Worm (Caenorhabditis elegans) whole organism, mixed stage, embryonic: ENCODE results near the gene scav-3.

Experiments used
- M03D4.4 ChIP-seq: sonication (generic microtip); optimal IDR thresholded peaks from 2 replicates; lab custom pipeline; 2017; ENCODE audit warnings: mild to moderate bottlenecking, missing genetic modification characterization, missing compliant biosample characterization
- bed-3 ChIP-seq: fragments of 200-800 bp; sonication (Bioruptor generic); optimal IDR thresholded peaks from 3 replicates; lab custom pipeline; 2018; ENCODE audit warnings: mild to moderate bottlenecking, missing genetic modification characterization, moderate library complexity, missing compliant biosample characterization
- blmp-1 ChIP-seq: fragments of 150-350 bp; optimal IDR thresholded peaks from 2 replicates; lab custom pipeline; 2014; ENCODE audit warnings: missing biosample characterization, missing genetic modification characterization
- ceh-39 ChIP-seq: fragments of 150-350 bp; optimal IDR thresholded peaks from 2 replicates; lab custom pipeline; 2014; ENCODE audit warnings: missing biosample characterization, missing genetic modification characterization
- ceh-43 ChIP-seq: fragments of 200-800 bp; sonication (Bioruptor generic); optimal IDR thresholded peaks from 2 replicates; lab custom pipeline; 2018; ENCODE audit warnings: mild to moderate bottlenecking, missing genetic modification characterization, moderate library complexity, missing compliant biosample characterization
- ceh-83 ChIP-seq: fragments of 200-800 bp; sonication (Bioruptor generic); optimal IDR thresholded peaks from 2 replicates; lab custom pipeline; 2018; ENCODE audit warnings: mild to moderate bottlenecking, missing genetic modification characterization, missing compliant biosample characterization
- ces-1 ChIP-seq: fragments of 150-350 bp; optimal IDR thresholded peaks from 2 replicates; lab custom pipeline; 2014; ENCODE audit warnings: missing biosample characterization, missing genetic modification reagents, missing genetic modification characterization
- cnd-1 ChIP-seq: fragments of 200-800 bp; sonication (Bioruptor generic); optimal IDR thresholded peaks from 2 replicates; lab custom pipeline; 2018; ENCODE audit warnings: mild to moderate bottlenecking, missing genetic modification characterization, missing compliant biosample characterization
- drap-1 ChIP-seq: fragments of 200-800 bp; sonication (Bioruptor generic); optimal IDR thresholded peaks from 3 replicates; lab custom pipeline; 2018; ENCODE audit warnings: mild to moderate bottlenecking, missing genetic modification characterization, missing compliant biosample characterization
- elt-1 ChIP-seq: sonication (generic microtip); optimal IDR thresholded peaks from 2 replicates; lab custom pipeline; 2017; ENCODE audit warnings: missing genetic modification characterization, mild to moderate bottlenecking, missing compliant biosample characterization, antibody characterized with exemption, moderate library complexity, borderline replicate concordance; ENCODE audit not compliant: insufficient read depth
- elt-3 ChIP-seq: fragments of 150-350 bp; optimal IDR thresholded peaks from 2 replicates; lab custom pipeline; 2014; ENCODE audit warnings: missing biosample characterization, missing genetic modification characterization
- flh-1 ChIP-seq: fragments of 200-800 bp; sonication (Bioruptor generic); optimal IDR thresholded peaks from 2 replicates; lab custom pipeline; 2018; ENCODE audit warnings: mild to moderate bottlenecking, missing genetic modification characterization, moderate library complexity, missing compliant biosample characterization
- hlh-1 ChIP-seq: fragments of 150-350 bp; optimal IDR thresholded peaks from 2 replicates; lab custom pipeline; 2014; ENCODE audit warnings: missing biosample characterization, missing genetic modification reagents, missing genetic modification characterization
- lin-13 ChIP-seq: fragments of 150-350 bp; optimal IDR thresholded peaks from 2 replicates; lab custom pipeline; 2014; ENCODE audit warnings: missing biosample characterization, missing genetic modification characterization
- lin-32 ChIP-seq: fragments of 200-800 bp; sonication (Bioruptor generic); optimal IDR thresholded peaks from 2 replicates; lab custom pipeline; 2018; ENCODE audit warnings: mild to moderate bottlenecking, missing genetic modification characterization, missing compliant biosample characterization
- lsy-2 ChIP-seq: fragments of 150-350 bp; optimal IDR thresholded peaks from 2 replicates; lab custom pipeline; 2014; ENCODE audit warnings: missing biosample characterization, missing genetic modification characterization
- mab-5 ChIP-seq: fragments of 150-350 bp; optimal IDR thresholded peaks from 2 replicates; lab custom pipeline; 2014; ENCODE audit warnings: missing biosample characterization, missing genetic modification characterization
- mep-1 ChIP-seq: fragments of 150-350 bp; optimal IDR thresholded peaks from 2 replicates; lab custom pipeline; 2017; ENCODE audit warnings: missing biosample characterization, missing genetic modification reagents, missing genetic modification characterization, inconsistent platforms
- mls-2 ChIP-seq: sonication (generic microtip); optimal IDR thresholded peaks from 2 replicates; lab custom pipeline; 2016; ENCODE audit warnings: mild to moderate bottlenecking, missing genetic modification characterization, moderate library complexity, missing compliant biosample characterization
- nhr-12 ChIP-seq: fragments of 150-350 bp; optimal IDR thresholded peaks from 2 replicates; lab custom pipeline; 2014; ENCODE audit warnings: missing biosample characterization, missing genetic modification characterization
- nhr-2 ChIP-seq: fragments of 150-350 bp; optimal IDR thresholded peaks from 2 replicates; lab custom pipeline; 2014; ENCODE audit warnings: missing biosample characterization, missing genetic modification characterization
- nhr-237 ChIP-seq: fragments of 150-350 bp; optimal IDR thresholded peaks from 2 replicates; lab custom pipeline; 2014; ENCODE audit warnings: missing biosample characterization, missing genetic modification characterization
- nhr-76 ChIP-seq: sonication (generic microtip); optimal IDR thresholded peaks from 2 replicates; lab custom pipeline; 2017; ENCODE audit warnings: missing biosample characterization, missing genetic modification characterization
- pha-4 ChIP-seq: fragments of 150-350 bp; optimal IDR thresholded peaks from 2 replicates; lab custom pipeline; 2018; ENCODE audit warnings: missing biosample characterization, missing genetic modification reagents, missing genetic modification characterization
- sptf-1 ChIP-seq: sonication (generic microtip); optimal IDR thresholded peaks from 2 replicates; lab custom pipeline; 2017; ENCODE audit warnings: mild to moderate bottlenecking, missing genetic modification characterization, moderate library complexity, missing compliant biosample characterization
- tbx-8 ChIP-seq: fragments of 200-800 bp; sonication (Bioruptor generic); optimal IDR thresholded peaks from 2 replicates; lab custom pipeline; 2018; ENCODE audit warnings: mild to moderate bottlenecking, missing genetic modification characterization, moderate library complexity, missing compliant biosample characterization
- unc-120 ChIP-seq: sonication (generic microtip); optimal IDR thresholded peaks from 2 replicates; lab custom pipeline; 2017; ENCODE audit warnings: missing genetic modification characterization, missing compliant biosample characterization; ENCODE audit not compliant: poor library complexity, severe bottlenecking
- unc-39 ChIP-seq: fragments of 150-350 bp; optimal IDR thresholded peaks from 2 replicates; lab custom pipeline; 2014; ENCODE audit warnings: missing biosample characterization, missing genetic modification characterization
- unc-62 ChIP-seq: fragments of 150-350 bp; optimal IDR thresholded peaks from 2 replicates; lab custom pipeline; 2014; ENCODE audit warnings: missing biosample characterization, missing genetic modification reagents, missing genetic modification characterization
- zip-8 ChIP-seq: fragments of 150-350 bp; optimal IDR thresholded peaks from 2 replicates; lab custom pipeline; 2014; ENCODE audit warnings: missing biosample characterization, missing genetic modification characterization
- ztf-11 ChIP-seq: fragments of 150-350 bp; optimal IDR thresholded peaks from 2 replicates; lab custom pipeline; 2014; ENCODE audit warnings: missing biosample characterization, missing genetic modification characterization

Gene scav-3

DNA sequence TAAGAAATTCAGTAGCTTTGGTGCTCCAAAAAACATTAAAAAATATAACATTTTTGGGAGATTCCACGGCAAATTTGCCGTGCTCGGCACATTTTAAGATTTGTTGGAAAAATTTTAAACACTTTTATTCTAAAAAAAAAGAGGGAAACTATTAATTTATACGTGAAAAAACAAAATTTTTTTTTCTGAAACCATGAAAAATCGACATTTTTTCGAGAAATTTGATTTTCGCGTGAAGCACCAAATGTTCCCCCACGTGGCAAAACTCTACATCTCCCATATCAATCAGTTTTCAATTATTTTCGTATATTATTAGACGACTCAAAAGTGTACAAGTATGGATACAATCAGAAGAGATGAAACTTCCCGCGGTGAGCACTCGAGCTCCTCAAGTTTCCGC lies 20.4 kb downstream of the scav-3 start, which contains the start of gene fbxa-218:
TSS of gene fbxa-218 (plus strand) at position 301 of the 400 bp plus-strand sequence.
- TF ChIP-seq cnd-1 = no peak
- TF ChIP-seq nhr-237 (tag; lab: Kevin White, UChicago) = no peak
- TF ChIP-seq unc-39 = no peak
- TF ChIP-seq unc-120 (tag; lab: Kevin White, UChicago) = no peak
- no peak for TF ChIP-seq blmp-1 (tag; lab: Kevin White, UChicago)
- TF ChIP-seq lin-32 (GFP tag; lab: Kevin White, UChicago) = no peak
- no peak for TF ChIP-seq sptf-1 (tag; lab: Kevin White, UChicago)
- no peak for TF ChIP-seq elt-3
- no peak for TF ChIP-seq flh-1
- TF ChIP-seq tbx-8 = no peak
- TF ChIP-seq nhr-2 (tag; lab: Kevin White, UChicago) = no peak

ce11 chrIII:12434104-12434503 lies 22.5 kb downstream of the scav-3 start, which contains the start of gene Y49E10.27:
Gene Y49E10.27 (plus strand): TSS chrIII:12434404.
- TF ChIP-seq drap-1 (no peak), nhr-76 (tag; lab: Kevin White, UChicago) (no peak), mep-1 (tag; lab: Kevin White, UChicago) (no peak), unc-39 (no peak), flh-1 (no peak), cnd-1 (no peak), nhr-237 (tag; lab: Kevin White, UChicago) (no peak), nhr-12 (tag; lab: Kevin White, UChicago) (no peak), pha-4 (tag; lab: Kevin White, UChicago) (no peak), elt-1 (no peak), elt-3 (no peak), ceh-39 (tag; lab: Kevin White, UChicago) (no peak), bed-3 (no peak), mab-5 (no peak), ztf-11 (no peak), mls-2 (tag; lab: Kevin White, UChicago) (no peak), lin-32 (GFP tag; lab: Kevin White, UChicago) (no peak), unc-62 (GFP tag; lab: Kevin White, UChicago) (no peak), unc-120 (tag; lab: Kevin White, UChicago) (no peak)

DNA sequence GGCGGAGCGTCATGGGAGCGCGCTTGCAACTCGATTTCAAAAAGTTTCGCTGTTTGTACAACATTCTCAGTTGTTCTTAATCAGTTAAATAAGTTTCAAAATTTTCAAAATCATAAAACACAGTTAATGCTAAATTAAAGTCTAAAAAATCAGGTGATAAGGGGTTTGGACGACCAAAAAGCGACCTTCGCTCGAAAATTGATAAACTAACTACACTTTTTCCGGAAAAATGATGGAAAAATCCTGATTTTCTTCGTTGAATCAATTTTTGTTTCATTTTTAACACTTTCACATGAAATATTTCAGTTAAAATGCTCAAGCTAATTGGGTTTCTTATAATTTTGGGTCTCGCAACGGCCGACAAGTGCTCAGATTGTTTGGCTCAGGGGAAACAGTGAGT lies 26.4 kb downstream of the scav-3 start, which contains the start of gene Y49E10.16:
TSS of gene Y49E10.16 (plus strand) at position 301 of the 400 bp plus-strand sequence.
- TF ChIP-seq pha-4 (tag; lab: Kevin White, UChicago) (no peak), mep-1 (tag; lab: Kevin White, UChicago) (no peak), nhr-2 (tag; lab: Kevin White, UChicago) (no peak), ceh-83 (GFP tag; lab: Kevin White, UChicago) (no peak), unc-39 (no peak), ceh-43 (GFP tag; lab: Kevin White, UChicago) (no peak), blmp-1 (tag; lab: Kevin White, UChicago) (no peak)

DNA sequence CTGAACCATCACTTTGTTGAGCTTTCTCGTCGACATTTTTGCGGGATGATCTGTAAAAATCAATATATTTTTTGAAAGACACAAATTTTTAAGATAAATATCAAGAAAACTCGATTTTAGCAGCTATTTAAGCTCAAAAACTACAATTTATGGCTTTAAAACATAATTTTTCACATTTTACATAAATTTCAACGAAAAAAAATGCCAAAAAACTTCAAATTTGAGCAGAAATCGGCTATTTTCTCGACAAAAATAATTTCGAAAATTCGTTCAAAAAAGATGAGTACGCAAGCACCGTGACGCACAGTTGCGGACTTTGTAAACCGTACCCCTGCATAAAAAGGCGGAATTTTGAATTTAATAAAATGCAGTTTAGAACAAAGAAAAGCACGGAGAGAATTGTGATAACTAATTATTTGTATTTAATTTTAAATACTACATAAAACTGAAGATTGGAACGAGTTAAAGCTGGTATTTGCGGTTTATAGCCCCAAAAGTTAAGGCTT lies 27.0 kb downstream of the scav-3 start, which contains the start of gene snr-6:
TSS of gene snr-6 (minus strand) at position 51 of the 506 bp plus-strand sequence.
- TF ChIP-seq elt-3 (no peak), nhr-76 (tag; lab: Kevin White, UChicago) (no peak), pha-4 (tag; lab: Kevin White, UChicago) (peak; percentile 60), nhr-2 (tag; lab: Kevin White, UChicago) (no peak), M03D4.4 (tag; lab: Kevin White, UChicago) (peak; percentile 9), lsy-2 (peak; percentile 98), mep-1 (tag; lab: Kevin White, UChicago) (peak; percentile 86), drap-1 (peak; percentile 7), lin-13 (tag; lab: Kevin White, UChicago) (peak; percentile 52), mls-2 (tag; lab: Kevin White, UChicago) (no peak), elt-1 (no peak), ces-1 (GFP tag; lab: Kevin White, UChicago) (peak; percentile 61), unc-62 (GFP tag; lab: Kevin White, UChicago) (peak; percentile 3), unc-39 (no peak), tbx-8 (no peak), flh-1 (no peak), ceh-39 (tag; lab: Kevin White, UChicago) (peak; percentile 23), nhr-237 (tag; lab: Kevin White, UChicago) (peak; percentile 73), cnd-1 (no peak), blmp-1 (tag; lab: Kevin White, UChicago) (no peak), unc-120 (tag; lab: Kevin White, UChicago) (peak; percentile 2), hlh-1 (tag; lab: Kevin White, UChicago) (peak; percentile 50), sptf-1 (tag; lab: Kevin White, UChicago) (peak; percentile 12), ztf-11 (no peak), nhr-12 (tag; lab: Kevin White, UChicago) (no peak), ceh-83 (GFP tag; lab: Kevin White, UChicago) (peak; percentile 23), zip-8 (tag; lab: Kevin White, UChicago) (no peak), ceh-43 (GFP tag; lab: Kevin White, UChicago) (no peak)
